Worm (Caenorhabditis elegans) whole organism, midembryonic: ENCODE measurements around the gene C54F6.5.

Experiments used
- cog-1 ChIP-seq: sonication (generic microtip); optimal IDR thresholded peaks from 2 replicates; lab custom pipeline; 2016; ENCODE audit warnings: missing genetic modification characterization, missing compliant biosample characterization
- ref-1 ChIP-seq: fragments of 200-800 bp; sonication (Bioruptor generic); conservative IDR thresholded peaks from 2 replicates; pipeline ENCODE4 v1.3.6; 2022; ENCODE audit warnings: missing genetic modification reagents, missing genetic modification characterization, missing compliant biosample characterization

ce11 chrV:7570955-7571354 lies 42.0 kb downstream of the C54F6.5 start, which contains the start of gene F19F10.14:
- TF ChIP-seq cog-1 (no peak), ref-1 (GFP tag; lab: Robert Waterston, UW) (no peak)
